Worm (Caenorhabditis elegans) whole organism, young adult: ENCODE results near the gene F56A11.6.
A peak's percentile ranks its signal among the peaks of the same experiment; 100 is the strongest.

Experiments
- B0336.3 ChIP-seq: fragments of 200-800 bp; sonication (Bioruptor generic); IDR thresholded peaks from 2 replicates; pipeline ENCODE4 v1.3.6; 2022; ENCODE audit warnings: missing genetic modification characterization, missing compliant biosample characterization
- D2030.7 ChIP-seq: fragments of 200-800 bp; sonication (Bioruptor generic); IDR thresholded peaks from 2 replicates; pipeline ENCODE4 v1.3.6; 2022; ENCODE audit warnings: missing genetic modification reagents, missing genetic modification characterization, missing compliant biosample characterization
- F22D6.2 ChIP-seq: sonication (generic microtip); optimal IDR thresholded peaks from 2 replicates; lab custom pipeline; 2016; ENCODE audit warnings: mild to moderate bottlenecking, missing genetic modification characterization, missing compliant biosample characterization
- F49E8.2 ChIP-seq: sonication (generic microtip); optimal IDR thresholded peaks from 3 replicates; lab custom pipeline; 2017; ENCODE audit warnings: missing genetic modification characterization, mild to moderate bottlenecking, missing compliant biosample characterization, antibody characterized with exemption, moderate library complexity; ENCODE audit not compliant: insufficient read depth
- K12H6.12 ChIP-seq: fragments of 200-800 bp; sonication (Bioruptor generic); optimal IDR thresholded peaks from 2 replicates; lab custom pipeline; 2018; ENCODE audit warnings: mild to moderate bottlenecking, missing genetic modification characterization, missing compliant biosample characterization
- T07F8.4 ChIP-seq: sonication (generic microtip); optimal IDR thresholded peaks from 2 replicates; lab custom pipeline; 2016; ENCODE audit warnings: mild to moderate bottlenecking, missing genetic modification characterization, moderate library complexity, missing compliant biosample characterization
- T26A5.8 ChIP-seq: sonication (generic microtip); optimal IDR thresholded peaks from 2 replicates; lab custom pipeline; 2016; ENCODE audit warnings: missing genetic modification characterization, missing compliant biosample characterization
- Y53G8AR.9 ChIP-seq: fragments of 200-800 bp; sonication (Bioruptor generic); conservative IDR thresholded peaks from 2 replicates; pipeline ENCODE4 v1.3.6; 2022; ENCODE audit warnings: missing genetic modification reagents, missing genetic modification characterization, missing compliant biosample characterization
- Y79H2A.3 ChIP-seq: fragments of 200-800 bp; sonication (Bioruptor generic); conservative IDR thresholded peaks from 2 replicates; pipeline ENCODE4 v1.3.6; 2022; ENCODE audit warnings: missing genetic modification reagents, missing genetic modification characterization, missing compliant biosample characterization
- akir-1 ChIP-seq: fragments of 200-800 bp; sonication (Bioruptor generic); optimal IDR thresholded peaks from 2 replicates; lab custom pipeline; 2018; ENCODE audit warnings: mild to moderate bottlenecking, missing genetic modification characterization, moderate library complexity, missing compliant biosample characterization
- ama-1 ChIP-seq, 3 experiments: fragments of 150-350 bp in 1 of 3; sonication (generic microtip) in 2 of 3; optimal IDR thresholded peaks; 2 replicates each; lab custom pipeline; 2014 to 2018; ENCODE audit warnings: missing biosample characterization in 2 of 3, missing genetic modification characterization in 2 of 3, missing genetic modification reagents in 2 of 3
- aptf-2 ChIP-seq: fragments of 200-800 bp; sonication (Bioruptor generic); conservative IDR thresholded peaks from 2 replicates; pipeline ENCODE4 v1.3.6; 2022; ENCODE audit warnings: missing genetic modification reagents, missing genetic modification characterization, missing compliant biosample characterization
- aptf-3 ChIP-seq: fragments of 200-800 bp; sonication (Bioruptor generic); IDR thresholded peaks from 2 replicates; pipeline ENCODE4 v1.3.6; 2022; ENCODE audit warnings: missing genetic modification characterization, missing compliant biosample characterization
- athp-1 ChIP-seq: sonication (generic microtip); optimal IDR thresholded peaks from 2 replicates; lab custom pipeline; 2017; ENCODE audit warnings: mild to moderate bottlenecking, missing genetic modification characterization, missing compliant biosample characterization
- attf-3 ChIP-seq: fragments of 200-800 bp; sonication (Bioruptor generic); conservative IDR thresholded peaks from 2 replicates; pipeline ENCODE4 v1.3.6; 2022; ENCODE audit warnings: missing genetic modification reagents, missing genetic modification characterization, missing compliant biosample characterization
- attf-6 ChIP-seq: fragments of 200-800 bp; sonication (Bioruptor generic); IDR thresholded peaks from 2 replicates; pipeline ENCODE4 v1.3.6; 2022; ENCODE audit warnings: missing genetic modification reagents, missing genetic modification characterization, missing compliant biosample characterization
- cebp-1 ChIP-seq, 2 experiments: fragments of 200-800 bp in 1 of 2; sonication (Bioruptor generic) in 1 of 2; sonication (generic microtip) in 1 of 2; IDR thresholded peaks in 1 of 2; optimal IDR thresholded peaks in 1 of 2; 2 replicates each; pipeline versions ENCODE4 v1.3.6 to Lab custom; 2017 to 2022; ENCODE audit warnings: missing compliant biosample characterization in 2 of 2, missing genetic modification characterization in 2 of 2, mild to moderate bottlenecking in 1 of 2, missing genetic modification reagents in 1 of 2, moderate library complexity in 1 of 2
- cebp-2 ChIP-seq: fragments of 200-800 bp; sonication (Bioruptor generic); IDR thresholded peaks from 2 replicates; pipeline ENCODE4 v1.3.6; 2022; ENCODE audit warnings: missing genetic modification characterization, missing compliant biosample characterization
- ceh-27 ChIP-seq: fragments of 200-800 bp; sonication (Bioruptor generic); optimal IDR thresholded peaks from 2 replicates; lab custom pipeline; 2018; ENCODE audit warnings: mild to moderate bottlenecking, missing genetic modification characterization, moderate library complexity, missing compliant biosample characterization
- ceh-40 ChIP-seq: fragments of 200-800 bp; sonication (Bioruptor generic); IDR thresholded peaks from 2 replicates; pipeline ENCODE4 v1.3.6; 2022; ENCODE audit warnings: missing genetic modification characterization, missing compliant biosample characterization
- chd-7 ChIP-seq: sonication (generic microtip); optimal IDR thresholded peaks from 2 replicates; lab custom pipeline; 2016; ENCODE audit warnings: mild to moderate bottlenecking, missing genetic modification characterization, moderate library complexity, missing compliant biosample characterization
- dox-1 ChIP-seq: fragments of 200-800 bp; sonication (Bioruptor generic); IDR thresholded peaks from 2 replicates; pipeline ENCODE4 v1.3.6; 2022; ENCODE audit warnings: missing genetic modification reagents, missing genetic modification characterization, missing compliant biosample characterization
- dpff-1 ChIP-seq: sonication (generic microtip); optimal IDR thresholded peaks from 2 replicates; lab custom pipeline; 2017; ENCODE audit warnings: mild to moderate bottlenecking, missing genetic modification characterization, missing compliant biosample characterization
- ets-4 ChIP-seq: fragments of 200-800 bp; sonication (Bioruptor generic); optimal IDR thresholded peaks from 2 replicates; lab custom pipeline; 2018; ENCODE audit warnings: mild to moderate bottlenecking, missing genetic modification characterization, missing compliant biosample characterization
- him-1 ChIP-seq: sonication (generic microtip); optimal IDR thresholded peaks from 2 replicates; lab custom pipeline; 2016; ENCODE audit warnings: missing genotype, missing genetic modification reagents, missing genetic modification characterization, missing compliant biosample characterization
- hlh-26 ChIP-seq: fragments of 200-800 bp; sonication (Bioruptor generic); conservative IDR thresholded peaks from 2 replicates; pipeline ENCODE4 v1.3.6; 2022; ENCODE audit warnings: missing genetic modification reagents, missing genetic modification characterization, missing compliant biosample characterization
- lin-26 ChIP-seq: fragments of 200-800 bp; sonication (Bioruptor generic); IDR thresholded peaks from 2 replicates; pipeline ENCODE4 v1.3.6; 2022; ENCODE audit warnings: missing genetic modification reagents, missing genetic modification characterization, missing compliant biosample characterization
- lin-54 ChIP-seq: fragments of 200-800 bp; sonication (Bioruptor generic); optimal IDR thresholded peaks from 2 replicates; lab custom pipeline; 2018; ENCODE audit warnings: mild to moderate bottlenecking, missing genetic modification characterization, missing compliant biosample characterization
- lsy-27 ChIP-seq: sonication (generic microtip); optimal IDR thresholded peaks from 2 replicates; lab custom pipeline; 2017; ENCODE audit warnings: missing genetic modification characterization, mild to moderate bottlenecking, missing compliant biosample characterization, antibody characterized with exemption, missing genotype, borderline replicate concordance; ENCODE audit not compliant: insufficient read depth
- madf-6 ChIP-seq: fragments of 200-800 bp; sonication (Bioruptor generic); IDR thresholded peaks from 2 replicates; pipeline ENCODE4 v1.3.6; 2022; ENCODE audit warnings: missing genetic modification reagents, missing genetic modification characterization, missing compliant biosample characterization
- mel-28 ChIP-seq: sonication (generic microtip); optimal IDR thresholded peaks from 2 replicates; lab custom pipeline; 2016; ENCODE audit warnings: borderline replicate concordance, mild to moderate bottlenecking, missing genetic modification characterization, missing compliant biosample characterization
- nhr-90 ChIP-seq: sonication (generic microtip); optimal IDR thresholded peaks from 2 replicates; lab custom pipeline; 2016; ENCODE audit warnings: missing genotype, mild to moderate bottlenecking, missing genetic modification characterization, missing compliant biosample characterization
- pbrm-1 ChIP-seq: fragments of 200-800 bp; sonication (Bioruptor generic); IDR thresholded peaks from 2 replicates; pipeline ENCODE4 v1.3.6; 2022; ENCODE audit warnings: missing genetic modification reagents, missing genetic modification characterization, missing compliant biosample characterization
- rcor-1 ChIP-seq: fragments of 200-800 bp; sonication (Bioruptor generic); IDR thresholded peaks from 2 replicates; pipeline ENCODE4 v1.3.6; 2022; ENCODE audit warnings: missing genetic modification reagents, missing genetic modification characterization, missing compliant biosample characterization
- repo-1 ChIP-seq: sonication (generic microtip); optimal IDR thresholded peaks from 2 replicates; lab custom pipeline; 2017; ENCODE audit warnings: mild to moderate bottlenecking, missing genetic modification characterization, missing compliant biosample characterization
- snpc-1.3 ChIP-seq: sonication (generic microtip); optimal IDR thresholded peaks from 2 replicates; lab custom pipeline; 2017; ENCODE audit warnings: missing genetic modification characterization, mild to moderate bottlenecking, missing compliant biosample characterization, antibody characterized with exemption, moderate library complexity, missing genotype, missing genetic modification reagents; ENCODE audit not compliant: insufficient read depth
- snpc-3.4 ChIP-seq: sonication (generic microtip); optimal IDR thresholded peaks from 2 replicates; lab custom pipeline; 2017; ENCODE audit warnings: missing genetic modification characterization, mild to moderate bottlenecking, missing compliant biosample characterization, antibody characterized with exemption, moderate library complexity, missing genotype, missing genetic modification reagents
- snpc-4 ChIP-seq, 5 experiments: fragments of 150-350 bp in 1 of 5; sonication (generic microtip) in 4 of 5; optimal IDR thresholded peaks; 2 replicates each; lab custom pipeline; 2014 to 2018; ENCODE audit warnings: missing genetic modification characterization in 5 of 5, missing biosample characterization in 3 of 5, antibody characterized with exemption in 2 of 5, mild to moderate bottlenecking in 2 of 5, missing compliant biosample characterization in 2 of 5, missing genotype in 2 of 5, moderate library complexity in 2 of 5, missing genetic modification reagents in 1 of 5
- tbp1 ChIP-seq: fragments of 200-800 bp; sonication (Bioruptor generic); optimal IDR thresholded peaks from 2 replicates; lab custom pipeline; 2018; ENCODE audit warnings: mild to moderate bottlenecking, missing genetic modification characterization, missing compliant biosample characterization
- xnd-1 ChIP-seq: sonication (generic microtip); optimal IDR thresholded peaks from 2 replicates; lab custom pipeline; 2016; ENCODE audit warnings: missing genotype, missing genetic modification reagents, missing genetic modification characterization, missing compliant biosample characterization
- ztf-6 ChIP-seq: fragments of 200-800 bp; sonication (Bioruptor generic); IDR thresholded peaks from 2 replicates; pipeline ENCODE4 v1.3.6; 2022; ENCODE audit warnings: missing genetic modification reagents, missing genetic modification characterization, missing compliant biosample characterization

The F56A11.6 gene

ce11 chrIV:625947-626548 is 44.0 kb upstream of the F56A11.6 start (continued):
- TF ChIP-seq snpc-4 (GFP tag; optimal IDR thresholded peaks at IDR 0.05; lab: Kevin White, UChicago) (no peak), snpc-4 (tag; optimal IDR thresholded peaks at IDR 0.05; lab: Kevin White, UChicago) (peak in 2 of 4 experiments; percentile 5 to 18), athp-1 (tag; lab: Kevin White, UChicago) (no peak), repo-1 (no peak), cebp-1 (GFP tag; IDR thresholded peaks at IDR 0.05; lab: Robert Waterston, UW) (no peak), cebp-1 (tag; optimal IDR thresholded peaks at IDR 0.05; lab: Kevin White, UChicago) (peak; percentile 27), him-1 (tag; lab: Kevin White, UChicago) (no peak)

- no peak for TF ChIP-seq hlh-26
- no peak for TF ChIP-seq attf-3 (GFP tag; lab: Robert Waterston, UW)
- TF ChIP-seq aptf-3 (GFP tag; lab: Robert Waterston, UW): 0 out of 2 replicates have a peak, but pooled peaks have one; percentile 23
- no peak for TF ChIP-seq tbp1 (GFP tag; lab: Kevin White, UChicago)
- TF ChIP-seq D2030.7 (GFP tag; lab: Robert Waterston, UW): peak; percentile 37; the same call in 1 of the 2 replicates
- TF ChIP-seq Y79H2A.3 (GFP tag; lab: Robert Waterston, UW): no peak
- no peak for TF ChIP-seq T07F8.4 (tag; lab: Kevin White, UChicago)
- TF ChIP-seq Y53G8AR.9 (GFP tag; lab: Robert Waterston, UW): no peak
- peak; percentile 56; the same call in 1 of the 2 replicates for TF ChIP-seq aptf-2 (GFP tag; lab: Robert Waterston, UW)
- peak; percentile 81 for TF ChIP-seq attf-6
- no peak for TF ChIP-seq snpc-3.4 (tag; lab: Kevin White, UChicago)
Observed at ce11 chrIV:623876-624275, 41.8 kb upstream of the F56A11.6 start.

- no peak for TF ChIP-seq lin-54 (GFP tag; lab: Kevin White, UChicago)
- TF ChIP-seq cebp-2 (GFP tag; lab: Robert Waterston, UW): no peak
- no peak for TF ChIP-seq F49E8.2 (tag; lab: Kevin White, UChicago)
- TF ChIP-seq xnd-1 (tag; lab: Kevin White, UChicago): no peak
- TF ChIP-seq K12H6.12 (tag; lab: Kevin White, UChicago): no peak
- no peak for TF ChIP-seq akir-1 (GFP tag; lab: Kevin White, UChicago)
- TF ChIP-seq snpc-4 (GFP tag; optimal IDR thresholded peaks at IDR 0.05; lab: Kevin White, UChicago): no peak
- no peak for TF ChIP-seq snpc-4 (tag; optimal IDR thresholded peaks at IDR 0.05; lab: Kevin White, UChicago)
- TF ChIP-seq pbrm-1: no peak
- TF ChIP-seq rcor-1 (GFP tag; lab: Robert Waterston, UW): no peak
- TF ChIP-seq ztf-6 (GFP tag; lab: Robert Waterston, UW): no peak
- TF ChIP-seq attf-6: no peak
- no peak for TF ChIP-seq ets-4
- no peak for TF ChIP-seq madf-6 (GFP tag; lab: Robert Waterston, UW)
- TF ChIP-seq B0336.3: no peak
- TF ChIP-seq ceh-27: no peak
- no peak for TF ChIP-seq lsy-27
- TF ChIP-seq dpff-1: no peak
Observed at ce11 chrIV:622989-623388, 41.0 kb upstream of the F56A11.6 start.

DNA sequence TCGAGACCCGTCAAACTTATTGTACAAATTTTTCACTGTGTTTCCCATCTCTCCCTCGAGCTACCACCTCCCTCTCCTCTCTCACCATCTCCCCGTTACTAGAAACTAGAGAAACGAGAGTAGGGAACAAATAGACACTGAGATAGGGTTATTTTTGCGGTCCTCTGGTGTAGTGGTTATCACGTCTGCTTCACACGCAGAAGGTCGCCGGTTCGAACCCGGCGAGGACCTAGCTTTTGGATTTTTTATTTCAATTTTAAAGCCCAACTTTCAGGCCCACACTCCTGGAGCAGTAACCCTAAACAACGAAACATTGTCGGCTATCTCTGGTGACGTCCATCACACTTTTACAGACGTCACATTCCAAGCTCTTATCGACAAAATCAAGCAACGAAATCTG is 38.3 kb upstream of the F56A11.6 start:
- peak; percentile 29 for TF ChIP-seq akir-1 (GFP tag; lab: Kevin White, UChicago)
- peak; percentile 42 for TF ChIP-seq chd-7 (tag; lab: Kevin White, UChicago)
- peak; percentile 80 for TF ChIP-seq lin-26 (GFP tag; lab: Robert Waterston, UW)
- no peak for TF ChIP-seq F22D6.2
- peak; percentile 12 for TF ChIP-seq T26A5.8 (tag; lab: Kevin White, UChicago)
- TF ChIP-seq ceh-40: peak; percentile 83; the same call in 1 of the 2 replicates
- peak; percentile 32 for TF ChIP-seq snpc-1.3 (tag; lab: Kevin White, UChicago)
- peak; percentile 75 for TF ChIP-seq dox-1 (GFP tag; lab: Robert Waterston, UW)
- peak; percentile 20; the same call in 1 of the 2 replicates for TF ChIP-seq aptf-2 (GFP tag; lab: Robert Waterston, UW)
- peak; percentile 73 for TF ChIP-seq snpc-3.4 (tag; lab: Kevin White, UChicago)
- no peak for TF ChIP-seq ama-1 (optimal IDR thresholded peaks at IDR 0.05; lab: Kevin White, UChicago)
- TF ChIP-seq ama-1 (GFP tag; optimal IDR thresholded peaks at IDR 0.05; lab: Kevin White, UChicago): peak; percentile 17 to 64
- peak; percentile 82; the same call in 1 of the 2 replicates for TF ChIP-seq aptf-3 (GFP tag; lab: Robert Waterston, UW)
- TF ChIP-seq mel-28 (tag; lab: Kevin White, UChicago): no peak
- TF ChIP-seq nhr-90 (tag; lab: Kevin White, UChicago): peak; percentile 61
- peak; percentile 42; the same call in 1 of the 2 replicates for TF ChIP-seq rcor-1 (GFP tag; lab: Robert Waterston, UW)
